ENCODE assay signal across 3 fruit fly cellular contexts in genomic region chr2L:9607997-9608563, dm6.
TF ChIP-seq lines count a peak whose summit lies in the region.

TSS of gene gcm2 (plus strand) at chr2L:9608562.

- no peak for TF ChIP-seq CTCF in whole organism, embryonic (GFP tag; optimal IDR thresholded peaks at IDR 0.05; lab: Kevin White, UChicago)

TF ChIP-seq in whole organism, embryonic, 481 proteins besides CTCF, POLR2A, EP300 and RAD21 (continues in another document):
- TF ChIP-seq Chrac-16 (GFP tag; optimal IDR thresholded peaks at IDR 0.05; lab: Kevin White, UChicago) = no peak
- TF ChIP-seq CG6654 (GFP tag; optimal IDR thresholded peaks at IDR 0.05; lab: Kevin White, UChicago) = no peak
- no peak for TF ChIP-seq lov (optimal IDR thresholded peaks at IDR 0.05; lab: Kevin White, UChicago)
- TF ChIP-seq lov (GFP tag; IDR thresholded peaks at IDR 0.05; lab: Robert Waterston, UW) = 0 out of 3 replicates have a peak, but pooled peaks have one; percentile 4
- TF ChIP-seq insv (GFP tag; optimal IDR thresholded peaks at IDR 0.05; lab: Kevin White, UChicago) = no peak
- no peak for TF ChIP-seq CG9727 (GFP tag; optimal IDR thresholded peaks at IDR 0.05; lab: Kevin White, UChicago)
- no peak for TF ChIP-seq CG1832 (GFP tag; optimal IDR thresholded peaks at IDR 0.05; lab: Kevin White, UChicago)
- no peak for TF ChIP-seq CG1792 (GFP tag; optimal IDR thresholded peaks at IDR 0.05; lab: Kevin White, UChicago)
- TF ChIP-seq Sox102F (GFP tag; optimal IDR thresholded peaks at IDR 0.05; lab: Kevin White, UChicago) = no peak
- TF ChIP-seq HmgZ (tag; optimal IDR thresholded peaks at IDR 0.05; lab: Kevin White, UChicago) = no peak
- no peak for TF ChIP-seq Dref (GFP tag; IDR thresholded peaks at IDR 0.05; lab: Robert Waterston, UW)
- TF ChIP-seq CG5245 (GFP tag; optimal IDR thresholded peaks at IDR 0.05; lab: Kevin White, UChicago) = no peak
- TF ChIP-seq salm (tag; optimal IDR thresholded peaks at IDR 0.05; lab: Kevin White, UChicago) = no peak
- TF ChIP-seq CG12659 (GFP tag; optimal IDR thresholded peaks at IDR 0.05; lab: Kevin White, UChicago) = no peak
- no peak for TF ChIP-seq ham (GFP tag; IDR thresholded peaks at IDR 0.05; lab: Robert Waterston, UW)
- no peak for TF ChIP-seq CG9797 (GFP tag; optimal IDR thresholded peaks at IDR 0.05; lab: Kevin White, UChicago)
- no peak for TF ChIP-seq Adf1 (GFP tag; IDR thresholded peaks at IDR 0.05; lab: Robert Waterston, UW)
- TF ChIP-seq Ssrp (tag; optimal IDR thresholded peaks at IDR 0.05; lab: Kevin White, UChicago) = no peak
- TF ChIP-seq Nf-YB (GFP tag; optimal IDR thresholded peaks at IDR 0.05; lab: Kevin White, UChicago) = peak; percentile 96
- TF ChIP-seq CG18262 (tag; optimal IDR thresholded peaks at IDR 0.05; lab: Kevin White, UChicago) = no peak
- no peak for TF ChIP-seq PHDP (tag; optimal IDR thresholded peaks at IDR 0.05; lab: Kevin White, UChicago)
- TF ChIP-seq wor (GFP tag; IDR thresholded peaks at IDR 0.05; lab: Robert Waterston, UW) = no peak
- peak; percentile 98 for TF ChIP-seq gcm (GFP tag; optimal IDR thresholded peaks at IDR 0.05; lab: Kevin White, UChicago)
- no peak for TF ChIP-seq Abd-B (GFP tag; optimal IDR thresholded peaks at IDR 0.05; lab: Kevin White, UChicago)
- TF ChIP-seq lola (GFP tag; optimal IDR thresholded peaks at IDR 0.05; lab: Kevin White, UChicago) = no peak
- TF ChIP-seq exex (tag; optimal IDR thresholded peaks at IDR 0.05; lab: Kevin White, UChicago) = no peak
- TF ChIP-seq hkb (optimal IDR thresholded peaks at IDR 0.05; lab: Kevin White, UChicago) = no peak
- no peak for TF ChIP-seq hkb (GFP tag; IDR thresholded peaks at IDR 0.05; lab: Robert Waterston, UW)
- peak; percentile 64 for TF ChIP-seq nerfin-1 (tag; optimal IDR thresholded peaks at IDR 0.05; lab: Kevin White, UChicago)
- TF ChIP-seq CG14050 (GFP tag; IDR thresholded peaks at IDR 0.05; lab: Robert Waterston, UW) = no peak
- no peak for TF ChIP-seq Fer2 (tag; optimal IDR thresholded peaks at IDR 0.05; lab: Kevin White, UChicago)
- no peak for TF ChIP-seq CG11085 (GFP tag; IDR thresholded peaks at IDR 0.05; lab: Robert Waterston, UW)

TF ChIP-seq in whole organism, pupa, 21 proteins besides CTCF, POLR2A, EP300 and RAD21:
- TF ChIP-seq CG13204 (GFP tag; optimal IDR thresholded peaks at IDR 0.05; lab: Kevin White, UChicago) = peak; percentile 10
- TF ChIP-seq CG34367 (tag; optimal IDR thresholded peaks at IDR 0.05; lab: Kevin White, UChicago) = no peak

TF ChIP-seq in whole organism, wandering third instar larva, 38 proteins besides CTCF, POLR2A, EP300 and RAD21:
- TF ChIP-seq dl (GFP tag; optimal IDR thresholded peaks at IDR 0.05; lab: Kevin White, UChicago; ENCODE audit: insufficient read depth in 1 of 2, partially characterized antibody in 2 of 2) = peak; percentile 20 to 27
- no peak for TF ChIP-seq woc (GFP tag; optimal IDR thresholded peaks at IDR 0.05; lab: Kevin White, UChicago)
- TF ChIP-seq Dif (GFP tag; optimal IDR thresholded peaks at IDR 0.05; lab: Kevin White, UChicago; ENCODE audit: partially characterized antibody) = peak; percentile 50
